Fruit fly (Drosophila melanogaster): Measurements from ENCODE around the gene Tmf.

- TF ChIP-seq fru (GFP tag; optimal IDR thresholded peaks at IDR 0.05) (peak; percentile 70), CG32264 (GFP tag; optimal IDR thresholded peaks at IDR 0.05) (no peak), usp (GFP tag; optimal IDR thresholded peaks at IDR 0.05) (no peak), OdsH (GFP tag; optimal IDR thresholded peaks at IDR 0.05) (peak; percentile 56), Mio (GFP tag; optimal IDR thresholded peaks at IDR 0.05) (no peak), GATAd (GFP tag; optimal IDR thresholded peaks at IDR 0.05) (no peak), dl (GFP tag; optimal IDR thresholded peaks at IDR 0.05; ENCODE audit: insufficient read depth in 1 of 2, partially characterized antibody in 2 of 2) (no peak), foxo (GFP tag; optimal IDR thresholded peaks at IDR 0.05) (peak in 1 of 2 experiments; percentile 82), psq (GFP tag; optimal IDR thresholded peaks at IDR 0.05) (peak; percentile 69)
Observed at dm6 chrX:6843841-6844440, at the start of gene Tmf, which contains the start of gene CG14435.
